Worm (Caenorhabditis elegans): ENCODE results near the gene srlf-24.
"Not testable (repeated sequence)": the region's sequence is repeated elsewhere in the genome, so short reads cannot be mapped to it uniquely, and the experiment has no call there.

Gene srlf-24

ce11 chrIV:11105724-11106123 lies at the start of gene srlf-24:
Gene srlf-24 (minus strand): TSS chrIV:11105824.
- no peak for TF ChIP-seq unc-62 (GFP tag; optimal IDR thresholded peaks at IDR 0.05)

ce11 chrIV:11154425-11155114 lies 48.9 kb upstream of the srlf-24 start, which contains the start of gene C08F8.3:
Gene C08F8.3 (plus strand): TSS chrIV:11155044.
- TF ChIP-seq unc-62 (GFP tag; optimal IDR thresholded peaks at IDR 0.05): not testable (repeated sequence)

- no peak for TF ChIP-seq unc-62 (GFP tag; optimal IDR thresholded peaks at IDR 0.05)
These were observed 45.2 kb upstream of the srlf-24 start, which contains the start of gene C08F8.2 for ce11 chrIV:11150844-11151243. Gene C08F8.2 (plus strand): TSS chrIV:11150997.

- peak; percentile 13 for TF ChIP-seq unc-62 (GFP tag; optimal IDR thresholded peaks at IDR 0.05)
These were observed 44.0 kb upstream of the srlf-24 start, which contains the start of the genes F01G4.6 and pfd-1 for ce11 chrIV:11149454-11150163. Gene F01G4.6 (minus strand): TSS chrIV:11149504. Gene pfd-1 (plus strand): TSS chrIV:11150113.

- TF ChIP-seq unc-62 (GFP tag; optimal IDR thresholded peaks at IDR 0.05): no peak
These were observed 43.3 kb upstream of the srlf-24 start for ce11 chrIV:11148788-11149366.

ce11 chrIV:11146962-11147470 lies 41.4 kb upstream of the srlf-24 start, which contains the start of gene pigq-1:
Gene pigq-1 (minus strand): TSS chrIV:11147247.
- TF ChIP-seq unc-62 (GFP tag; optimal IDR thresholded peaks at IDR 0.05): no peak

ce11 chrIV:11146492-11146891 lies 40.9 kb upstream of the srlf-24 start:
- TF ChIP-seq unc-62 (GFP tag; optimal IDR thresholded peaks at IDR 0.05): no peak

ce11 chrIV:11145929-11146339 lies 40.3 kb upstream of the srlf-24 start:
- TF ChIP-seq unc-62 (GFP tag; optimal IDR thresholded peaks at IDR 0.05): no peak

- no peak for TF ChIP-seq unc-62 (GFP tag; optimal IDR thresholded peaks at IDR 0.05)
These were observed 37.5 kb upstream of the srlf-24 start, which contains the start of gene F01G4.4 for ce11 chrIV:11143228-11143444. Gene F01G4.4 (plus strand): TSS chrIV:11143345.

ce11 chrIV:11142314-11143227 lies 36.9 kb upstream of the srlf-24 start, which contains the start of gene skih-2:
Gene skih-2 (minus strand): TSS chrIV:11142364.
- TF ChIP-seq unc-62 (GFP tag; optimal IDR thresholded peaks at IDR 0.05): no peak

- no peak for TF ChIP-seq unc-62 (GFP tag; optimal IDR thresholded peaks at IDR 0.05)
These were observed 25.6 kb upstream of the srlf-24 start, which contains the start of gene ard-1 for ce11 chrIV:11131268-11131667. Gene ard-1 (plus strand): TSS chrIV:11131279.

- no peak for TF ChIP-seq unc-62 (GFP tag; optimal IDR thresholded peaks at IDR 0.05)
These were observed 25.1 kb upstream of the srlf-24 start for ce11 chrIV:11130774-11131173.

ce11 chrIV:11126028-11126427 lies 20.4 kb upstream of the srlf-24 start:
- no peak for TF ChIP-seq unc-62 (GFP tag; optimal IDR thresholded peaks at IDR 0.05)

ce11 chrIV:11126004-11126027 lies 20.2 kb upstream of the srlf-24 start, which contains the start of gene swsn-4:
Gene swsn-4 (plus strand): TSS chrIV:11126024.
- no peak for TF ChIP-seq unc-62 (GFP tag; optimal IDR thresholded peaks at IDR 0.05)

ce11 chrIV:11125604-11126003 lies 20.0 kb upstream of the srlf-24 start:
- TF ChIP-seq unc-62 (GFP tag; optimal IDR thresholded peaks at IDR 0.05): no peak

ce11 chrIV:11125200-11125599 lies 19.6 kb upstream of the srlf-24 start:
- TF ChIP-seq unc-62 (GFP tag; optimal IDR thresholded peaks at IDR 0.05): no peak
